Worm (Caenorhabditis elegans) whole organism, L3 larva: ENCODE measurements around the gene C40A11.8.

Experiments
- ceh-28 ChIP-seq: fragments of 150-350 bp; optimal IDR thresholded peaks from 2 replicates; lab custom pipeline; 2014; ENCODE audit warnings: missing biosample characterization, missing genetic modification reagents, missing genetic modification characterization
- egl-27 ChIP-seq: sonication (generic microtip); optimal IDR thresholded peaks from 4 replicates; lab custom pipeline; 2017; ENCODE audit warnings: missing biosample characterization, missing genetic modification reagents, missing genetic modification characterization
- mdl-1 ChIP-seq: fragments of 150-350 bp; optimal IDR thresholded peaks from 2 replicates; lab custom pipeline; 2014; ENCODE audit warnings: missing biosample characterization, missing genetic modification characterization
- nhr-23 ChIP-seq: fragments of 150-350 bp; optimal IDR thresholded peaks from 2 replicates; lab custom pipeline; 2014; ENCODE audit warnings: missing biosample characterization, missing genetic modification reagents, missing genetic modification characterization
- nhr-28 ChIP-seq: fragments of 150-350 bp; optimal IDR thresholded peaks from 2 replicates; lab custom pipeline; 2014; ENCODE audit warnings: missing biosample characterization, missing genetic modification characterization
- unc-39 ChIP-seq: sonication (generic microtip); optimal IDR thresholded peaks from 4 replicates; lab custom pipeline; 2017; ENCODE audit warnings: missing biosample characterization, missing genetic modification characterization
- ztf-11 ChIP-seq: fragments of 150-350 bp; optimal IDR thresholded peaks from 2 replicates; lab custom pipeline; 2014; ENCODE audit warnings: missing biosample characterization, missing genetic modification characterization

ce11 chrII:2150485-2150985 is at the start of gene C40A11.8, which contains the start of gene C40A11.7:
- TF ChIP-seq nhr-28 (tag; lab: Kevin White, UChicago) (no peak), unc-39 (tag; lab: Kevin White, UChicago) (no peak), nhr-23 (tag; lab: Kevin White, UChicago) (no peak), ceh-28 (tag; lab: Kevin White, UChicago) (no peak), mdl-1 (tag; lab: Kevin White, UChicago) (no peak), ztf-11 (tag; lab: Kevin White, UChicago) (no peak), egl-27 (tag; lab: Kevin White, UChicago) (no peak)
